Worm (Caenorhabditis elegans): ENCODE data around the gene Y38C1AA.12.

DNA sequence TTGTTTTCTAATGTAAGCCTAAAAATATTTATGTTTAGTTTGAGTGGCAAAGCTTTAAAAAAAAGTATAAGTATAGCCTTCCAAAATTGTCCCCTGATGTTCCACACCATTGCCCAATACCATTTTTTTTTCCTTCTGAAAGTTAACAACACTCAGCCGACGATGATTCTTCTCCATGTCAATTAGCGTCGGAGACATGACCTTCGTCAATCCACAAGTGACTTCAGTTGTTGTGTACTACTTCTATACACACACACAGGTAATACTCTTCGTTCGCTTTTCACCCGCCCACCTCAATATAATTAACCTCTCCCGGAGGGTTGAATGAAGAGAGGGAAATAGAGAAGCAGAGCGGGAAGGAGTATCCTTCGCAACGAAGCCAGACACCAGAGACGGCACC, 27.3 kb upstream of the Y38C1AA.12 start, which contains the start of gene cutl-24:
- TF ChIP-seq dpl-1 (GFP tag; optimal IDR thresholded peaks at IDR 0.05), result no peak
- TF ChIP-seq lin-15B (tag; optimal IDR thresholded peaks at IDR 0.05), result no peak
- no peak for TF ChIP-seq aha-1 (tag; optimal IDR thresholded peaks at IDR 0.05)
